Worm (Caenorhabditis elegans) whole organism, midembryonic: Measurements from ENCODE around the gene acr-2.

Experiments used
- T22C8.4 ChIP-seq: fragments of 200-800 bp; sonication (Bioruptor generic); IDR thresholded peaks from 2 replicates; pipeline ENCODE4 v1.3.6; 2022; ENCODE audit warnings: missing genetic modification characterization, missing compliant biosample characterization
- cog-1 ChIP-seq: sonication (generic microtip); optimal IDR thresholded peaks from 2 replicates; lab custom pipeline; 2016; ENCODE audit warnings: missing genetic modification characterization, missing compliant biosample characterization
- flt-1 ChIP-seq: fragments of 200-800 bp; sonication (Bioruptor generic); IDR thresholded peaks from 2 replicates; pipeline ENCODE4 v1.3.6; 2022; ENCODE audit warnings: missing genetic modification characterization, missing compliant biosample characterization
- klf-2 ChIP-seq: fragments of 200-800 bp; sonication (Bioruptor generic); conservative IDR thresholded peaks from 2 replicates; pipeline ENCODE4 v1.3.6; 2022; ENCODE audit warnings: missing genetic modification reagents, missing genetic modification characterization, missing compliant biosample characterization
- med-1 ChIP-seq: sonication (generic microtip); optimal IDR thresholded peaks from 2 replicates; lab custom pipeline; 2017; ENCODE audit warnings: missing genetic modification characterization, mild to moderate bottlenecking, missing compliant biosample characterization, antibody characterized with exemption, missing genetic modification reagents; ENCODE audit not compliant: insufficient read depth
- ref-1 ChIP-seq: fragments of 200-800 bp; sonication (Bioruptor generic); conservative IDR thresholded peaks from 2 replicates; pipeline ENCODE4 v1.3.6; 2022; ENCODE audit warnings: missing genetic modification reagents, missing genetic modification characterization, missing compliant biosample characterization
- tab-1 ChIP-seq: fragments of 200-800 bp; sonication (Bioruptor generic); IDR thresholded peaks from 2 replicates; pipeline ENCODE4 v1.3.6; 2022; ENCODE audit warnings: missing genetic modification characterization, missing compliant biosample characterization
- ztf-23 ChIP-seq: fragments of 200-800 bp; sonication (Bioruptor generic); IDR thresholded peaks from 2 replicates; pipeline ENCODE4 v1.3.6; 2022; ENCODE audit warnings: missing genetic modification reagents, missing genetic modification characterization, missing compliant biosample characterization
- ztf-29 ChIP-seq: fragments of 200-800 bp; sonication (Bioruptor generic); IDR thresholded peaks from 2 replicates; pipeline ENCODE4 v1.3.6; 2022; ENCODE audit warnings: missing genetic modification reagents, missing genetic modification characterization, missing compliant biosample characterization

DNA sequence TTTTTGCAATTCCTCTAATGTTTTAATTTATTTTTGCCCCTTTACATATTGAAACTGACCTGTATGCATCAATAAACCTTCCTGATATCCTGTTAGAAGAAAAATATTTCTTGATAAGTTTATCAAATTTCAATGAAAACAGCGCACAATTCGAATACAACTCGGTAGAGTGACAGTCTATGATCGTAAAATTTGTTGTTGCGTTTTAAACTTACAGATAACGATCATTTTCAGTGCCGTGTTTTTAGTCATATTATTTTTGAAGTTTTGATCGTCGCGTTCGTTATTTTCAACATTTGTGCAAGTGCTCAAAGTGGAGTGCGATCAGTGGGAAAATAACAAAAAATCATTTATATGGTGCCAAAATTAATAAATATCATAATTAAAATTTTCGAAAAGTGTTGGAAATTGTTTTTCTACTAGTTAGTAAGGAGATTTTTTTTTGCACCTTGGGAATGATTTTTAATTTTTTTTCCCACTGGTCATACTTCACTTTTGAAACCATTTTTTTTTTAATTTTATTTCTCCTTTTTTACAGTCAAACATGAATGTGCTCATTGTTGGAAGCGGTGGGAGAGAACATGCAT, 27.9 kb upstream of the acr-2 start, which contains the start of gene F38B6.4:
- TF ChIP-seq med-1 (GFP tag; lab: Kevin White, UChicago) (no peak), T22C8.4 (GFP tag; lab: Robert Waterston, UW) (no peak), tab-1 (GFP tag; lab: Robert Waterston, UW) (no peak), ztf-29 (GFP tag; lab: Robert Waterston, UW) (no peak), klf-2 (no peak), ref-1 (GFP tag; lab: Robert Waterston, UW) (no peak), flt-1 (GFP tag; lab: Robert Waterston, UW) (no peak), cog-1 (tag; lab: Kevin White, UChicago) (no peak), ztf-23 (GFP tag; lab: Robert Waterston, UW) (no peak)
